Worm (Caenorhabditis elegans): Measurements from ENCODE around the gene C30H6.8.
A peak's percentile ranks its signal among the peaks of the same experiment; 100 is the strongest.

The C30H6.8 gene

ce11 chrIV:17341033-17341432, 41.1 kb upstream of the C30H6.8 start:
- TF ChIP-seq snpc-4 (tag; optimal IDR thresholded peaks at IDR 0.05) (no peak), elt-1 (tag; optimal IDR thresholded peaks at IDR 0.05) (no peak), nhr-12 (tag; optimal IDR thresholded peaks at IDR 0.05) (no peak)

ce11 chrIV:17342179-17342578, 40.0 kb upstream of the C30H6.8 start, which contains the start of gene C49C3.9:
TSS of gene C49C3.9 (minus strand) at chrIV:17342314.
- no peak for TF ChIP-seq mdl-1 (tag; optimal IDR thresholded peaks at IDR 0.05)
- peak; percentile 99 for TF ChIP-seq fos-1 (tag; optimal IDR thresholded peaks at IDR 0.05)
- TF ChIP-seq zag-1 (tag; optimal IDR thresholded peaks at IDR 0.05), result no peak
- no peak for TF ChIP-seq nhr-25 (tag; optimal IDR thresholded peaks at IDR 0.05)
- TF ChIP-seq crh-2 (tag; optimal IDR thresholded peaks at IDR 0.05), result peak; percentile 5
- no peak for TF ChIP-seq lin-39 (tag; optimal IDR thresholded peaks at IDR 0.05)
- TF ChIP-seq nhr-12 (tag; optimal IDR thresholded peaks at IDR 0.05), result no peak

ce11 chrIV:17342667-17343066, 39.5 kb upstream of the C30H6.8 start, which contains the start of gene C49C3.21:
TSS of gene C49C3.21 (plus strand) at chrIV:17342967.
- TF ChIP-seq nhr-10 (tag; optimal IDR thresholded peaks at IDR 0.05) (no peak), Y55F3AM.14 (GFP tag; optimal IDR thresholded peaks at IDR 0.05) (no peak), F13H6.1 (tag; optimal IDR thresholded peaks at IDR 0.05) (no peak), skn-1 (tag; optimal IDR thresholded peaks at IDR 0.05) (no peak), sma-3 (GFP tag; optimal IDR thresholded peaks at IDR 0.05) (no peak), peb-1 (tag; optimal IDR thresholded peaks at IDR 0.05) (no peak), lsy-2 (tag; optimal IDR thresholded peaks at IDR 0.05) (no peak), gmeb-1 (tag; optimal IDR thresholded peaks at IDR 0.05) (no peak), lin-13 (GFP tag; optimal IDR thresholded peaks at IDR 0.05) (no peak), ztf-1 (GFP tag; conservative IDR thresholded peaks at IDR 0.05) (no peak), ceh-16 (tag; optimal IDR thresholded peaks at IDR 0.05) (no peak), ama-1 (optimal IDR thresholded peaks at IDR 0.05) (no peak), unc-55 (GFP tag; optimal IDR thresholded peaks at IDR 0.05) (no peak), nhr-21 (tag; optimal IDR thresholded peaks at IDR 0.05) (no peak), unc-62 (GFP tag; optimal IDR thresholded peaks at IDR 0.05) (no peak), egl-27 (tag; optimal IDR thresholded peaks at IDR 0.05) (no peak), elt-3 (tag; optimal IDR thresholded peaks at IDR 0.05) (no peak)

ce11 chrIV:17343482-17343881, 38.6 kb upstream of the C30H6.8 start, which contains the start of gene C49C3.11:
TSS of gene C49C3.11 (plus strand) at chrIV:17343782.
- TF ChIP-seq ztf-4 (tag; optimal IDR thresholded peaks at IDR 0.05) (no peak), ZK546.5 (tag; optimal IDR thresholded peaks at IDR 0.05) (no peak), peb-1 (tag; optimal IDR thresholded peaks at IDR 0.05) (no peak), sma-3 (GFP tag; optimal IDR thresholded peaks at IDR 0.05) (no peak), crh-2 (tag; optimal IDR thresholded peaks at IDR 0.05) (no peak), sma-9 (GFP tag; optimal IDR thresholded peaks at IDR 0.05) (no peak), sma-9 (tag; optimal IDR thresholded peaks at IDR 0.05) (no peak), F13H6.1 (tag; optimal IDR thresholded peaks at IDR 0.05) (no peak), nhr-23 (tag; optimal IDR thresholded peaks at IDR 0.05) (no peak), nhr-11 (tag; optimal IDR thresholded peaks at IDR 0.05) (no peak), nhr-12 (tag; optimal IDR thresholded peaks at IDR 0.05) (no peak), R02D3.7 (tag; optimal IDR thresholded peaks at IDR 0.05) (no peak), snpc-4 (tag; optimal IDR thresholded peaks at IDR 0.05) (no peak), Y55F3AM.14 (GFP tag; optimal IDR thresholded peaks at IDR 0.05) (no peak), elt-1 (tag; optimal IDR thresholded peaks at IDR 0.05) (no peak)

- TF ChIP-seq lsy-2 (tag; optimal IDR thresholded peaks at IDR 0.05), result no peak
- no peak for TF ChIP-seq nhr-10 (tag; optimal IDR thresholded peaks at IDR 0.05)
- TF ChIP-seq lin-39 (tag; optimal IDR thresholded peaks at IDR 0.05), result no peak
Measured at ce11 chrIV:17346599-17347218, 35.4 kb upstream of the C30H6.8 start, which contains the start of the genes clec-197 and clec-198. TSS of gene clec-197 (minus strand) at chrIV:17346699. TSS of gene clec-198 (plus strand) at chrIV:17347168.

ce11 chrIV:17351586-17351985, 30.5 kb upstream of the C30H6.8 start, which contains the start of gene clec-199:
TSS of gene clec-199 (plus strand) at chrIV:17351886.
- no peak for TF ChIP-seq egl-27 (tag; optimal IDR thresholded peaks at IDR 0.05)
- TF ChIP-seq nhr-25 (tag; optimal IDR thresholded peaks at IDR 0.05), result no peak
- no peak for TF ChIP-seq fos-1 (tag; optimal IDR thresholded peaks at IDR 0.05)
- no peak for TF ChIP-seq mab-5 (tag; optimal IDR thresholded peaks at IDR 0.05)
- TF ChIP-seq mbf-1 (tag; optimal IDR thresholded peaks at IDR 0.05), result no peak
- no peak for TF ChIP-seq unc-62 (GFP tag; optimal IDR thresholded peaks at IDR 0.05)
- no peak for TF ChIP-seq peb-1 (tag; optimal IDR thresholded peaks at IDR 0.05)
- TF ChIP-seq crh-2 (tag; optimal IDR thresholded peaks at IDR 0.05), result no peak
- no peak for TF ChIP-seq lin-39 (tag; optimal IDR thresholded peaks at IDR 0.05)
- TF ChIP-seq sem-4 (tag; optimal IDR thresholded peaks at IDR 0.05), result no peak
- no peak for TF ChIP-seq unc-55 (GFP tag; optimal IDR thresholded peaks at IDR 0.05)
